Fruit fly (Drosophila melanogaster) whole organism, adult: ENCODE results near the gene 14-3-3epsilon.

Source experiments
- CG11617 ChIP-seq: fragments of 200-800 bp; sonication (Bioruptor generic); optimal IDR thresholded peaks from 2 replicates; lab custom pipeline; 2017; ENCODE audit warnings: mild to moderate bottlenecking, missing biosample characterization, missing genetic modification reagents, missing genetic modification characterization
- CG12768 ChIP-seq: fragments of 200-800 bp; sonication (Bioruptor generic); optimal IDR thresholded peaks from 2 replicates; lab custom pipeline; 2017; ENCODE audit warnings: missing biosample characterization, missing genetic modification characterization, mild to moderate bottlenecking, moderate library complexity, missing genetic modification reagents
- CG14711 ChIP-seq: fragments of 200-800 bp; sonication (Bioruptor generic); optimal IDR thresholded peaks from 2 replicates; lab custom pipeline; 2018; ENCODE audit warnings: missing biosample characterization, mild to moderate bottlenecking, missing genetic modification characterization, moderate library complexity
- CG1620 ChIP-seq: fragments of 200-800 bp; sonication (Bioruptor generic); optimal IDR thresholded peaks from 2 replicates; lab custom pipeline; 2016; ENCODE audit warnings: missing biosample characterization, missing genetic modification characterization
- CG33017 ChIP-seq: fragments of 200-800 bp; sonication (Bioruptor generic); optimal IDR thresholded peaks from 2 replicates; lab custom pipeline; 2018; ENCODE audit warnings: missing biosample characterization, mild to moderate bottlenecking, missing genetic modification characterization, moderate library complexity
- CG5204 ChIP-seq: fragments of 200-800 bp; sonication (Bioruptor generic); optimal IDR thresholded peaks from 2 replicates; lab custom pipeline; 2016; ENCODE audit warnings: missing biosample characterization, missing genetic modification characterization
- CG7045 ChIP-seq: fragments of 200-800 bp; sonication (Bioruptor generic); optimal IDR thresholded peaks from 2 replicates; lab custom pipeline; 2017; ENCODE audit warnings: missing biosample characterization, mild to moderate bottlenecking, missing genetic modification characterization
- CG7101 ChIP-seq: fragments of 200-800 bp; sonication (Bioruptor generic); optimal IDR thresholded peaks from 2 replicates; lab custom pipeline; 2018; ENCODE audit warnings: missing biosample characterization, mild to moderate bottlenecking, missing genetic modification characterization, moderate library complexity
- Clk ChIP-seq: fragments of 200-800 bp; sonication (Bioruptor generic); optimal IDR thresholded peaks from 2 replicates; lab custom pipeline; 2017; ENCODE audit warnings: missing biosample characterization, missing genetic modification characterization
- Crg-1 ChIP-seq: fragments of 200-800 bp; sonication (Bioruptor generic); optimal IDR thresholded peaks from 2 replicates; lab custom pipeline; 2016; ENCODE audit warnings: missing biosample characterization, missing genetic modification characterization
- Hr96 ChIP-seq: fragments of 200-800 bp; sonication (Bioruptor generic); optimal IDR thresholded peaks from 2 replicates; lab custom pipeline; 2016; ENCODE audit warnings: missing biosample characterization, missing genetic modification characterization
- Mnt ChIP-seq: fragments of 200-800 bp; sonication (Bioruptor generic); optimal IDR thresholded peaks from 2 replicates; lab custom pipeline; 2016; ENCODE audit warnings: missing biosample characterization, mild to moderate bottlenecking, missing genetic modification characterization
- bab1 ChIP-seq: fragments of 200-800 bp; sonication (Bioruptor generic); optimal IDR thresholded peaks from 3 replicates; lab custom pipeline; 2019; ENCODE audit warnings: missing biosample characterization, mild to moderate bottlenecking, missing genetic modification characterization, moderate library complexity
- cic ChIP-seq: fragments of 200-800 bp; sonication (Bioruptor generic); optimal IDR thresholded peaks from 2 replicates; lab custom pipeline; 2017; ENCODE audit warnings: missing biosample characterization, mild to moderate bottlenecking, missing genetic modification characterization, moderate library complexity
- cnc ChIP-seq, 2 experiments: fragments of >200 bp; optimal IDR thresholded peaks; 2 replicates each; lab custom pipeline; 2017
- kay ChIP-seq: fragments of 200-800 bp; sonication (Bioruptor generic); peaks from one replicate; lab custom pipeline; 2016; ENCODE audit warnings: missing biosample characterization, missing genetic modification characterization, borderline replicate concordance
- ovo ChIP-seq: fragments of 200-800 bp; sonication (Bioruptor generic); optimal IDR thresholded peaks from 2 replicates; lab custom pipeline; 2016; ENCODE audit warnings: missing biosample characterization, missing genetic modification characterization
- pad ChIP-seq: fragments of 200-800 bp; sonication (Bioruptor generic); optimal IDR thresholded peaks from 3 replicates; lab custom pipeline; 2017; ENCODE audit warnings: missing biosample characterization, missing genetic modification characterization, mild to moderate bottlenecking, moderate library complexity, missing genetic modification reagents
- tj ChIP-seq: fragments of 200-800 bp; sonication (Bioruptor generic); optimal IDR thresholded peaks from 3 replicates; lab custom pipeline; 2017; ENCODE audit warnings: missing biosample characterization, mild to moderate bottlenecking, missing genetic modification characterization, moderate library complexity
- toe ChIP-seq: fragments of 200-800 bp; sonication (Bioruptor generic); optimal IDR thresholded peaks from 2 replicates; lab custom pipeline; 2016; ENCODE audit warnings: missing biosample characterization, missing genetic modification characterization

14-3-3epsilon gene

DNA sequence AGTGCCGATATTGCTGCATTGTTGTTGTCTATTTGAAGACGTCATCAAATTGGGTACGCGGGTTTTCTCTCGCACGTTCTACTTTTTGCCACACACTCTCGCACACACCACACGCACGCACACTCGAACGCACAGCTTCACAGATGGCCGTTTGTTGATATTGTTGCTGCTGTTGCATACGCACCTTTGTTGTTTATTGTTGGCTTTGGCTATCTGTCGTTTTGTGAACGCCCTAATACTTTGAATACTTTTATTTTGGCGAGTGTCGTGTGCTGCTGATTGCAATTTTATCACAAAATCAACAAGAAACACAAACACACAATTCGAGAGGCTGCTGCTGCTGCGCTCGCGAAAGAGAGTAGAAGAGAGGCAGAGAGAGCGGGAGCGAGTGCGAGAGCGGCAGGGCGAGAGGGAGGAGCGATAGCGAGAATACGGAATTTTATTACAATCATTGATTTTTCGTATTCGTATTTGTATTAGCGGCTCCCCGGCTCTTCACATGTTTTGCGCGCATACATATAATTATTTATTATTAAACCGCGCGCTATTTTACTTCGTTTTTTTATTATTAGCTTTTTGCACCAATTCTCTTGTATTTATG, 43.7 kb upstream of the 14-3-3epsilon start:
- TF ChIP-seq CG11617 (GFP tag; lab: Kevin White, UChicago) (peak; percentile 60), cic (GFP tag; lab: Kevin White, UChicago) (peak; percentile 80), pad (peak; percentile 36), cnc (optimal IDR thresholded peaks at IDR 0.05; lab: Kevin White, UChicago) (no peak), toe (GFP tag; lab: Kevin White, UChicago) (no peak), CG14711 (tag; lab: Kevin White, UChicago) (peak; percentile 15), tj (GFP tag; lab: Kevin White, UChicago) (peak; percentile 56), ovo (peak; percentile 46), CG12768 (GFP tag; lab: Kevin White, UChicago) (peak; percentile 73), CG7101 (tag; lab: Kevin White, UChicago) (peak; percentile 64), bab1 (GFP tag; lab: Kevin White, UChicago) (no peak), Crg-1 (GFP tag; lab: Kevin White, UChicago) (peak; percentile 34), kay (GFP tag; lab: Kevin White, UChicago) (no peak), CG5204 (GFP tag; lab: Kevin White, UChicago) (no peak), CG1620 (GFP tag; lab: Kevin White, UChicago) (peak; percentile 59), Mnt (peak; percentile 65), CG7045 (GFP tag; lab: Kevin White, UChicago) (peak; percentile 55), CG33017 (tag; lab: Kevin White, UChicago) (peak; percentile 14), Clk (GFP tag; lab: Kevin White, UChicago) (peak; percentile 25), Hr96 (peak; percentile 4)

DNA sequence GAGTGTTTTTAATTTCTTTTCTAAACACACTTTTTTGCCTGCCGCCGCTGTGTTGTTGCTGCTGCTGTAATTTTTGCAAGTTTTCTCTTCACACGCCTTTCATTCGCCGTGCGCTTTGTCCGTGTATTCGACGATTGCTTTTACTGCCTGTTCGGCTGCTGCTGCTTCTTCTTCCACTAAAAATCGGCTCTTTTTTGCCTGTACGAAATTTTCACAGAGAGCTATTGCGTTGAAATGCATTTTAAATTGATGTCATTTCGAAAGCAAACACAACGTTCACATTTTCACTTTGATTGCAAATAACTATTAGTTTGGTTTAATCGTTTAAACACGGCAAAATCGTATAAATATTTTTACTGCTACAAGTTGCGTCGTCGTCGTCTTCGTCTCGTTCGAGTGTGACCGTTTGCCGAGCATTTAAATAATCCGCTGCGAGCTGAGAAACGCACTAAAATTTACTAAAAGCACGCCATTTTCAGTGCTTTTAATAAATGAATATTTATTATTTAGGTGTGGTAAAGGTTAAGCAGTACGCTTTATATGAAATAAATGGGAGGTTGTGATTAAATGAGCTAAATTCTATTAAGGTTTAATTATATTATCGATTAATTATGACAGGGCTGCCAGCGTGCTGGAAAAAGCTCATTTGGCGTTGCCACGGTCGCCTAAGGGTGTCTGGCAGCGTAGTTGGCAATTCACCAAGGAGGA, 43.0 kb upstream of the 14-3-3epsilon start, which contains the start of the genes Ssdp and CG7985:
Gene Ssdp, minus strand, starts transcription at position 419 of the 708 bp plus-strand sequence.
Gene CG7985, plus strand, starts transcription at position 681 of the 708 bp plus-strand sequence.
- peak; percentile 25 for TF ChIP-seq CG33017 (tag; lab: Kevin White, UChicago)
- TF ChIP-seq kay (GFP tag; lab: Kevin White, UChicago), result peak; percentile 57
- TF ChIP-seq Crg-1 (GFP tag; lab: Kevin White, UChicago), result no peak

dm6 chr3R:18199885-18200249, 42.5 kb upstream of the 14-3-3epsilon start:
- no peak for TF ChIP-seq pad
- TF ChIP-seq CG7101 (tag; lab: Kevin White, UChicago), result no peak
- no peak for TF ChIP-seq Hr96

DNA sequence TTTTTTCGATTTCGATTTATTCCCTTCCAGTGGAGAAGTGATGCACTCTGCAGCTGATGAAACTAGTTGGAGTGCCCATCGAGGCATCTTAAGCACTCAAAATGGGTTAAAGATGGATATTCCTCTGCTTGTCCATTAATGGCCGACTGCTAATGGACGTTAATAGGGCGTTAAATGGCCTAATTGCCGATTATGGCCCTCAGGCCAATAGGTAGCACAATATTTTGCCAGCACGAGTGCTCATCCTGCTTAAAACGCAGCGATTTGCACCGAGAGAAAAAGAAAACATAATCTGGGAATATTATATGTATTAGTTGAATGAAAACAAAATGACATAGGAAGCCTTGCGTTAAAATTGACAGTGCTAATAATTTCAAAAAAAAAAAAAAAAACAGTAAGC, 33.9 kb upstream of the 14-3-3epsilon start, which contains the start of gene CG44158:
Gene CG44158, plus strand, starts transcription at position 301 of the 400 bp plus-strand sequence.
- no peak for TF ChIP-seq CG5204 (GFP tag; lab: Kevin White, UChicago)
- TF ChIP-seq CG7045 (GFP tag; lab: Kevin White, UChicago), result no peak
- no peak for TF ChIP-seq toe (GFP tag; lab: Kevin White, UChicago)
- no peak for TF ChIP-seq CG11617 (GFP tag; lab: Kevin White, UChicago)
- TF ChIP-seq CG7101 (tag; lab: Kevin White, UChicago), result no peak
- TF ChIP-seq cic (GFP tag; lab: Kevin White, UChicago), result no peak
- no peak for TF ChIP-seq CG14711 (tag; lab: Kevin White, UChicago)
- TF ChIP-seq tj (GFP tag; lab: Kevin White, UChicago), result no peak
- TF ChIP-seq CG1620 (GFP tag; lab: Kevin White, UChicago), result no peak
- no peak for TF ChIP-seq Mnt
- no peak for TF ChIP-seq Hr96
- TF ChIP-seq ovo, result no peak
- TF ChIP-seq kay (GFP tag; lab: Kevin White, UChicago), result no peak

DNA sequence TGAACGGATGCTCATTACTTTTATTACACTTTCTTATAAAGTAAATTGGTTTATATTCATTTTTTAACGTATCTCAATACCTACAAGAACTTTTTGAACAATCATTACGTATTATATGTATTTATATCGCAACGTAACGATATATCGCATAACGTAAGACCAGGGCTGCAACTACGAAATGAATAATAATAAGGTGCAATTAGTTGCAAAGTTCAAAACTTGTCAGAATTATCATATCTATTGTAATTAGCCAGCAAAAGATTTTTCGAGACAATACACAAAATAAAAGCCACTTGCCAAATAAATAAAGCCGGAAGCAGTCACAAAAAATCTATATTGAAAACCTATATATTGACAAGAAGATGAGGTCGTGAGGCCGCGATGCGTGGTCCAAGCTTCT, 27.0 kb upstream of the 14-3-3epsilon start:
- peak; percentile 55 for TF ChIP-seq Hr96
- TF ChIP-seq toe (GFP tag; lab: Kevin White, UChicago), result peak; percentile 69
- peak; percentile 29 for TF ChIP-seq Mnt
- no peak for TF ChIP-seq Clk (GFP tag; lab: Kevin White, UChicago)
- TF ChIP-seq kay (GFP tag; lab: Kevin White, UChicago), result no peak
- no peak for TF ChIP-seq Crg-1 (GFP tag; lab: Kevin White, UChicago)
- TF ChIP-seq CG7101 (tag; lab: Kevin White, UChicago), result peak; percentile 10
- TF ChIP-seq pad, result no peak
- TF ChIP-seq ovo, result no peak
- no peak for TF ChIP-seq tj (GFP tag; lab: Kevin White, UChicago)
- peak; percentile 52 for TF ChIP-seq bab1 (GFP tag; lab: Kevin White, UChicago)
- no peak for TF ChIP-seq CG7045 (GFP tag; lab: Kevin White, UChicago)
- TF ChIP-seq CG14711 (tag; lab: Kevin White, UChicago), result peak; percentile 22
- peak; percentile 32 for TF ChIP-seq CG33017 (tag; lab: Kevin White, UChicago)
- TF ChIP-seq CG1620 (GFP tag; lab: Kevin White, UChicago), result no peak
- peak; percentile 22 for TF ChIP-seq CG11617 (GFP tag; lab: Kevin White, UChicago)
- peak; percentile 31 for TF ChIP-seq CG5204 (GFP tag; lab: Kevin White, UChicago)
- no peak for TF ChIP-seq cic (GFP tag; lab: Kevin White, UChicago)
- no peak for TF ChIP-seq cnc (optimal IDR thresholded peaks at IDR 0.05; lab: Kevin White, UChicago)
- TF ChIP-seq CG12768 (GFP tag; lab: Kevin White, UChicago), result peak; percentile 35

dm6 chr3R:18215900-18216299, 26.4 kb upstream of the 14-3-3epsilon start, which contains the start of gene CG14314:
CG14314 (plus strand) TSS chr3R:18216142.
- TF ChIP-seq Crg-1 (GFP tag; lab: Kevin White, UChicago), result no peak
- TF ChIP-seq toe (GFP tag; lab: Kevin White, UChicago), result no peak
- TF ChIP-seq CG7101 (tag; lab: Kevin White, UChicago), result no peak
- no peak for TF ChIP-seq Hr96
- TF ChIP-seq Clk (GFP tag; lab: Kevin White, UChicago), result no peak
- TF ChIP-seq CG12768 (GFP tag; lab: Kevin White, UChicago), result no peak
- TF ChIP-seq CG33017 (tag; lab: Kevin White, UChicago), result no peak
- no peak for TF ChIP-seq Mnt
- no peak for TF ChIP-seq cnc (optimal IDR thresholded peaks at IDR 0.05; lab: Kevin White, UChicago)
- no peak for TF ChIP-seq CG7045 (GFP tag; lab: Kevin White, UChicago)
- TF ChIP-seq kay (GFP tag; lab: Kevin White, UChicago), result no peak
- TF ChIP-seq tj (GFP tag; lab: Kevin White, UChicago), result no peak
